Worm (Caenorhabditis elegans) whole organism, L3 larva: ENCODE data around the gene R05G6.3.

Experiments used
- R02D3.7 ChIP-seq: fragments of 150-350 bp; optimal IDR thresholded peaks from 2 replicates; lab custom pipeline; 2014; ENCODE audit warnings: missing biosample characterization, missing genetic modification characterization
- aly-2 ChIP-seq: fragments of 150-350 bp; optimal IDR thresholded peaks from 2 replicates; lab custom pipeline; 2014; ENCODE audit warnings: missing biosample characterization, missing genetic modification characterization
- ama-1 ChIP-seq: fragments of 150-350 bp; optimal IDR thresholded peaks from 2 replicates; lab custom pipeline; 2018
- ceh-16 ChIP-seq: sonication (generic microtip); optimal IDR thresholded peaks from 2 replicates; lab custom pipeline; 2017; ENCODE audit warnings: missing biosample characterization, missing genetic modification characterization
- ceh-28 ChIP-seq: fragments of 150-350 bp; optimal IDR thresholded peaks from 2 replicates; lab custom pipeline; 2014; ENCODE audit warnings: missing biosample characterization, missing genetic modification reagents, missing genetic modification characterization
- ceh-82 ChIP-seq: fragments of 150-350 bp; optimal IDR thresholded peaks from 2 replicates; lab custom pipeline; 2014; ENCODE audit warnings: missing biosample characterization, missing genetic modification characterization
- ceh-9 ChIP-seq: sonication (generic microtip); optimal IDR thresholded peaks from 2 replicates; lab custom pipeline; 2018; ENCODE audit warnings: missing biosample characterization, missing genetic modification characterization
- egl-27 ChIP-seq: sonication (generic microtip); optimal IDR thresholded peaks from 4 replicates; lab custom pipeline; 2017; ENCODE audit warnings: missing biosample characterization, missing genetic modification reagents, missing genetic modification characterization
- egl-5 ChIP-seq: fragments of 150-350 bp; optimal IDR thresholded peaks from 2 replicates; lab custom pipeline; 2017; ENCODE audit warnings: missing biosample characterization, missing genetic modification reagents, missing genetic modification characterization, inconsistent platforms
- elt-1 ChIP-seq: fragments of 150-350 bp; optimal IDR thresholded peaks from 2 replicates; lab custom pipeline; 2014; ENCODE audit warnings: missing biosample characterization, missing genetic modification characterization
- elt-2 ChIP-seq: sonication (generic microtip); optimal IDR thresholded peaks from 2 replicates; lab custom pipeline; 2016; ENCODE audit warnings: missing genetic modification reagents, mild to moderate bottlenecking, missing genetic modification characterization, missing compliant biosample characterization
- elt-3 ChIP-seq, 3 experiments: fragments of 150-350 bp in 1 of 3; sonication (generic microtip) in 2 of 3; optimal IDR thresholded peaks; 2 replicates in 2 of 3; 4 replicates in 1 of 3; lab custom pipeline; 2014 to 2017; ENCODE audit warnings: missing biosample characterization in 3 of 3, missing genetic modification characterization in 3 of 3
- eor-1 ChIP-seq, 2 experiments: fragments of 150-350 bp; optimal IDR thresholded peaks; 2 replicates each; lab custom pipeline; 2014 to 2018; ENCODE audit warnings: missing biosample characterization in 2 of 2, missing genetic modification characterization in 2 of 2
- fkh-10 ChIP-seq: sonication (generic microtip); optimal IDR thresholded peaks from 2 replicates; lab custom pipeline; 2017; ENCODE audit warnings: missing biosample characterization, missing genetic modification reagents, missing genetic modification characterization
- fkh-2 ChIP-seq: fragments of 150-350 bp; optimal IDR thresholded peaks from 2 replicates; lab custom pipeline; 2014; ENCODE audit warnings: missing biosample characterization, missing genetic modification reagents, missing genetic modification characterization
- fos-1 ChIP-seq: fragments of 150-350 bp; optimal IDR thresholded peaks from 2 replicates; lab custom pipeline; 2014; ENCODE audit warnings: missing biosample characterization, missing genetic modification characterization
- hmg-11 ChIP-seq: sonication (generic microtip); optimal IDR thresholded peaks from 2 replicates; lab custom pipeline; 2016; ENCODE audit warnings: missing genetic modification characterization, missing compliant biosample characterization
- jun-1 ChIP-seq: fragments of 150-350 bp; optimal IDR thresholded peaks from 2 replicates; lab custom pipeline; 2014; ENCODE audit warnings: missing biosample characterization, missing genetic modification reagents, missing genetic modification characterization
- lin-15B ChIP-seq: fragments of 150-350 bp; optimal IDR thresholded peaks from 2 replicates; lab custom pipeline; 2014; ENCODE audit warnings: missing biosample characterization, missing genetic modification characterization
- lin-39 ChIP-seq: fragments of 150-350 bp; optimal IDR thresholded peaks from 2 replicates; lab custom pipeline; 2018; ENCODE audit warnings: missing biosample characterization, missing genetic modification reagents, missing genetic modification characterization
- mdl-1 ChIP-seq: fragments of 150-350 bp; optimal IDR thresholded peaks from 2 replicates; lab custom pipeline; 2014; ENCODE audit warnings: missing biosample characterization, missing genetic modification characterization
- mml-1 ChIP-seq: fragments of 150-350 bp; sonication (generic microtip); optimal IDR thresholded peaks from 3 replicates; lab custom pipeline; 2014; ENCODE audit warnings: missing biosample characterization, missing genetic modification characterization
- nfya-1 ChIP-seq: sonication (generic microtip); optimal IDR thresholded peaks from 2 replicates; lab custom pipeline; 2017; ENCODE audit warnings: missing genetic modification characterization, mild to moderate bottlenecking, missing compliant biosample characterization, antibody characterized with exemption, moderate library complexity; ENCODE audit not compliant: insufficient read depth
- nhr-11 ChIP-seq: fragments of 150-350 bp; optimal IDR thresholded peaks from 2 replicates; lab custom pipeline; 2014; ENCODE audit warnings: missing biosample characterization, missing genetic modification characterization
- nhr-23 ChIP-seq: fragments of 150-350 bp; optimal IDR thresholded peaks from 2 replicates; lab custom pipeline; 2014; ENCODE audit warnings: missing biosample characterization, missing genetic modification reagents, missing genetic modification characterization
- nhr-237 ChIP-seq: fragments of 150-350 bp; optimal IDR thresholded peaks from 2 replicates; lab custom pipeline; 2014; ENCODE audit warnings: missing biosample characterization, missing genetic modification characterization
- nhr-28 ChIP-seq: fragments of 150-350 bp; optimal IDR thresholded peaks from 2 replicates; lab custom pipeline; 2014; ENCODE audit warnings: missing biosample characterization, missing genetic modification characterization
- nhr-43 ChIP-seq: sonication (generic microtip); optimal IDR thresholded peaks from 2 replicates; lab custom pipeline; 2016; ENCODE audit warnings: mild to moderate bottlenecking, missing genetic modification characterization, missing compliant biosample characterization; ENCODE audit not compliant: poor library complexity, severe bottlenecking
- nhr-67 ChIP-seq: fragments of 150-350 bp; optimal IDR thresholded peaks from 2 replicates; lab custom pipeline; 2014; ENCODE audit warnings: missing biosample characterization, missing genetic modification characterization
- nhr-76 ChIP-seq: fragments of 150-350 bp; sonication (generic microtip); optimal IDR thresholded peaks from 5 replicates; lab custom pipeline; 2014; ENCODE audit warnings: missing biosample characterization, missing genetic modification characterization
- nhr-77 ChIP-seq: fragments of 150-350 bp; optimal IDR thresholded peaks from 2 replicates; lab custom pipeline; 2014; ENCODE audit warnings: missing biosample characterization, missing genetic modification characterization
- pha-4 ChIP-seq: fragments of 150-350 bp; optimal IDR thresholded peaks from 2 replicates; lab custom pipeline; 2014; ENCODE audit warnings: missing biosample characterization, missing genetic modification reagents, missing genetic modification characterization
- pqm-1 ChIP-seq: fragments of 150-350 bp; optimal IDR thresholded peaks from 2 replicates; lab custom pipeline; 2017; ENCODE audit warnings: missing biosample characterization, missing genetic modification characterization, inconsistent platforms
- sea-2 ChIP-seq: fragments of 150-350 bp; sonication (generic microtip); optimal IDR thresholded peaks from 4 replicates; lab custom pipeline; 2014; ENCODE audit warnings: missing biosample characterization, missing genetic modification reagents, missing genetic modification characterization
- skn-1 ChIP-seq: fragments of 150-350 bp; optimal IDR thresholded peaks from 2 replicates; lab custom pipeline; 2014; ENCODE audit warnings: missing biosample characterization, missing genetic modification characterization
- snpc-4 ChIP-seq: fragments of 150-350 bp; optimal IDR thresholded peaks from 2 replicates; lab custom pipeline; 2014; ENCODE audit warnings: missing biosample characterization, missing genetic modification characterization
- tbx-2 ChIP-seq: sonication (generic microtip); optimal IDR thresholded peaks from 2 replicates; lab custom pipeline; 2016; ENCODE audit warnings: mild to moderate bottlenecking, missing genetic modification characterization, missing compliant biosample characterization
- unc-39 ChIP-seq: sonication (generic microtip); optimal IDR thresholded peaks from 4 replicates; lab custom pipeline; 2017; ENCODE audit warnings: missing biosample characterization, missing genetic modification characterization
- zag-1 ChIP-seq: fragments of 150-350 bp; optimal IDR thresholded peaks from 2 replicates; lab custom pipeline; 2014; ENCODE audit warnings: missing biosample characterization, missing genetic modification characterization
- ztf-4 ChIP-seq: fragments of 150-350 bp; optimal IDR thresholded peaks from 2 replicates; lab custom pipeline; 2014; ENCODE audit warnings: missing biosample characterization, missing genetic modification characterization

R05G6.3 gene

ce11 chrIV:7508850-7509249, 7.5 kb upstream of the R05G6.3 start:
- TF ChIP-seq fkh-10 (GFP tag; lab: Kevin White, UChicago) (no peak), pha-4 (peak; percentile 61)
- TF ChIP-seq, all 47 proteins: peak for 1

ce11 chrIV:7510829-7511228, 5.5 kb upstream of the R05G6.3 start:
- peak; percentile 96 for TF ChIP-seq nfya-1
- TF ChIP-seq fos-1 (tag; lab: Kevin White, UChicago), result no peak
- TF ChIP-seq lin-15B (tag; lab: Kevin White, UChicago), result peak; percentile 18
- no peak for TF ChIP-seq lin-39
- no peak for TF ChIP-seq elt-1 (tag; lab: Kevin White, UChicago)

ce11 chrIV:7512617-7513233, 3.6 kb upstream of the R05G6.3 start, which contains the start of the genes plc-4 and R05G6.4:
TSS of gene plc-4 (minus strand) at chrIV:7512667.
TSS of gene R05G6.4 (plus strand) at chrIV:7513233.
- peak; percentile 44 for TF ChIP-seq nhr-23
- TF ChIP-seq sea-2 (GFP tag; lab: Kevin White, UChicago), result no peak
- peak; percentile 6 for TF ChIP-seq lin-39
- peak; percentile 79 for TF ChIP-seq pha-4
- peak; percentile 88 for TF ChIP-seq R02D3.7 (tag; lab: Kevin White, UChicago)
- TF ChIP-seq snpc-4, result peak; percentile 26
- TF ChIP-seq lin-15B (tag; lab: Kevin White, UChicago), result peak; percentile 54
- TF ChIP-seq nhr-43 (tag; lab: Kevin White, UChicago), result no peak
- TF ChIP-seq ceh-28 (tag; lab: Kevin White, UChicago), result peak; percentile 41
- TF ChIP-seq ama-1 (lab: Kevin White, UChicago), result no peak
- TF ChIP-seq hmg-11 (tag; lab: Kevin White, UChicago), result peak; percentile 10
- peak; percentile 71 for TF ChIP-seq nfya-1

ce11 chrIV:7520258-7520657, 3.9 kb downstream of the R05G6.3 start:
- TF ChIP-seq lin-15B (tag; lab: Kevin White, UChicago) (no peak), jun-1 (no peak), egl-5 (no peak), unc-39 (no peak), pqm-1 (tag; lab: Kevin White, UChicago) (peak; percentile 73), elt-2 (tag; lab: Kevin White, UChicago) (peak; percentile 62), pha-4 (peak; percentile 50), mdl-1 (tag; lab: Kevin White, UChicago) (no peak)

- no peak for TF ChIP-seq nhr-76 (tag; lab: Kevin White, UChicago)
- no peak for TF ChIP-seq nhr-77
- no peak for TF ChIP-seq eor-1 (tag; optimal IDR thresholded peaks at IDR 0.05; lab: Kevin White, UChicago)
- TF ChIP-seq nhr-28 (tag; lab: Kevin White, UChicago), result no peak
- no peak for TF ChIP-seq ceh-82 (tag; lab: Kevin White, UChicago)
- no peak for TF ChIP-seq fkh-10 (GFP tag; lab: Kevin White, UChicago)
- TF ChIP-seq R02D3.7 (tag; lab: Kevin White, UChicago), result no peak
- peak; percentile 48 for TF ChIP-seq pha-4
- TF ChIP-seq nhr-23, result no peak
- TF ChIP-seq ama-1 (lab: Kevin White, UChicago), result no peak
- TF ChIP-seq sea-2 (GFP tag; lab: Kevin White, UChicago), result no peak
- TF ChIP-seq lin-15B (tag; lab: Kevin White, UChicago), result no peak
- TF ChIP-seq mdl-1 (tag; lab: Kevin White, UChicago), result no peak
- no peak for TF ChIP-seq ceh-9
- TF ChIP-seq ceh-28 (tag; lab: Kevin White, UChicago), result no peak
- peak; percentile 50 for TF ChIP-seq pqm-1 (tag; lab: Kevin White, UChicago)
- no peak for TF ChIP-seq nhr-67
- TF ChIP-seq skn-1 (tag; lab: Kevin White, UChicago), result no peak
- no peak for TF ChIP-seq aly-2 (tag; lab: Kevin White, UChicago)
- TF ChIP-seq ztf-4, result no peak
- peak; percentile 65 for TF ChIP-seq elt-2 (tag; lab: Kevin White, UChicago)
- TF ChIP-seq mml-1 (tag; lab: Kevin White, UChicago), result no peak
- no peak for TF ChIP-seq lin-39
Measured at ce11 chrIV:7520841-7521240, 4.5 kb downstream of the R05G6.3 start.

- no peak for TF ChIP-seq pqm-1 (tag; lab: Kevin White, UChicago)
- no peak for TF ChIP-seq sea-2 (GFP tag; lab: Kevin White, UChicago)
- TF ChIP-seq jun-1, result no peak
- TF ChIP-seq zag-1 (tag; lab: Kevin White, UChicago), result no peak
- no peak for TF ChIP-seq nhr-237 (tag; lab: Kevin White, UChicago)
- TF ChIP-seq fkh-2 (tag; lab: Kevin White, UChicago), result no peak
- no peak for TF ChIP-seq fos-1 (tag; lab: Kevin White, UChicago)
- no peak for TF ChIP-seq tbx-2 (tag; lab: Kevin White, UChicago)
- TF ChIP-seq egl-27 (tag; lab: Kevin White, UChicago), result no peak
- no peak for TF ChIP-seq nhr-67
- TF ChIP-seq ceh-16 (tag; lab: Kevin White, UChicago), result no peak
- no peak for TF ChIP-seq snpc-4
- TF ChIP-seq ceh-9, result no peak
- no peak for TF ChIP-seq elt-3 (tag; optimal IDR thresholded peaks at IDR 0.05; lab: Kevin White, UChicago)
- no peak for TF ChIP-seq nfya-1
- no peak for TF ChIP-seq eor-1 (tag; optimal IDR thresholded peaks at IDR 0.05; lab: Kevin White, UChicago)
- TF ChIP-seq pha-4, result no peak
- TF ChIP-seq nhr-11, result no peak
Measured at ce11 chrIV:7521591-7521990, 5.2 kb downstream of the R05G6.3 start.
